Fruit fly (Drosophila melanogaster): ENCODE data around the gene CG17224.

The CG17224 gene

DNA sequence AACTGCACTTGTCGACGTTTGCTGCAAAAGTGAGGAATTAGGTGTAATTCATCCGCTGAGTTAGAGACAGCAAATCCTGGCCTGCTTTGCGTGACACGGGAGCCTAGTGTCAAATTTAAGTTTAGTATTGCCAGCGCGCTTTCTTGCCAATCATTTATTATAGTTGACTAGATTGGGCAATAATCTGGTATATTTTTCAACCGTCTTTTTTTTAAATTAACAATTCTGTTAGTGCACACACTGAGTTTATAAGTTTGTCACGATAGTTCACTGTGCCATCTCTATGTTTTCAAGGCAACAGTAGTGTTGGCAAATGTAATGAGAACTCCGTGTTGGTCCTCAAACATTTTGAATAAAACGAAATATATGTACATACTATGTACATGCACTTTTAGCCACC lies 41.3 kb downstream of the CG17224 start, which contains the start of the genes CG9641 and CG3165 (continued):
- TF ChIP-seq Gug (GFP tag; IDR thresholded peaks at IDR 0.05) (peak; percentile 82), acj6 (GFP tag; optimal IDR thresholded peaks at IDR 0.05) (no peak), vri (GFP tag; optimal IDR thresholded peaks at IDR 0.05) (no peak), Hr39 (GFP tag; optimal IDR thresholded peaks at IDR 0.05) (no peak), Blimp-1 (GFP tag; optimal IDR thresholded peaks at IDR 0.05) (no peak), CG6276 (GFP tag; optimal IDR thresholded peaks at IDR 0.05) (no peak), Ets21C (GFP tag; optimal IDR thresholded peaks at IDR 0.05) (no peak), OdsH (GFP tag; optimal IDR thresholded peaks at IDR 0.05) (no peak), CG8632 (GFP tag; optimal IDR thresholded peaks at IDR 0.05) (no peak), spab (GFP tag; optimal IDR thresholded peaks at IDR 0.05) (no peak), CG11294 (GFP tag; IDR thresholded peaks at IDR 0.05) (peak; percentile 66; the same call in 1 of the 2 replicates)

DNA sequence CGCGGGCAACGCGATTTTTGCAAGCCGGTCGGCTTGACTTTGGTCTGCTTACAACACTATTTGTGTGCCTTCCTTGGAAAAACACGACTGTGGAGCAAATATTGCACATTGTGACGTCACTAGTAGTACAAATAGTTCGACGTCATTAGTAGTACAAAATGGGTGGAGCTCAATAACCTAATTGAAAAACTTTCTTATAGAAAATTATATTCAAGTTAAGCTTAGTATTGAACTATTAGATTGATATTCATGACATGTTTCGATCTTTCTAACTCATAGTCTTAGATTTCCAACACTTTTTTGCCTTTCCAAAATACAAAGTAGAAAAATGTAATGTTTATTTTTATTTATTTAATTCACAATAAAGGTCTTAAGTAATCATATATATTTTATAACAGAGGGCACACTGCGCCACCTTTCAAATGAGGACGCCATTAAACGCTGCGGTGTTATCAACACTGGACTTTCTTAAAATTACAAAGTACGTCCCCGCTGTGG lies 45.6 kb downstream of the CG17224 start, which contains the start of the genes Rrp1 and gammaTub23C:
TSS of gene Rrp1 (minus strand) at position 70 of the 498 bp plus-strand sequence.
TSS of gene gammaTub23C (plus strand) at position 453 of the 498 bp plus-strand sequence.
- TF ChIP-seq CG15336 (GFP tag; IDR thresholded peaks at IDR 0.05): peak; percentile 86
- TF ChIP-seq CG3919 (GFP tag; optimal IDR thresholded peaks at IDR 0.05): peak; percentile 91
- no peak for TF ChIP-seq CG6276 (GFP tag; optimal IDR thresholded peaks at IDR 0.05)
- TF ChIP-seq spab (GFP tag; optimal IDR thresholded peaks at IDR 0.05): peak; percentile 84
- TF ChIP-seq Eip93F (GFP tag; optimal IDR thresholded peaks at IDR 0.05): peak; percentile 54
- peak; percentile 90 for TF ChIP-seq dsx (GFP tag; optimal IDR thresholded peaks at IDR 0.05; ENCODE audit: poor library complexity, severe bottlenecking)
- TF ChIP-seq Hr38 (GFP tag; optimal IDR thresholded peaks at IDR 0.05): no peak
- TF ChIP-seq eg (GFP tag; IDR thresholded peaks at IDR 0.05): peak; percentile 85
- peak; percentile 79 for TF ChIP-seq dac (GFP tag; optimal IDR thresholded peaks at IDR 0.05)
- peak; percentile 89 for TF ChIP-seq lz (GFP tag; optimal IDR thresholded peaks at IDR 0.05)
- TF ChIP-seq cyc (GFP tag; optimal IDR thresholded peaks at IDR 0.05): peak; percentile 88
- TF ChIP-seq CG11294 (GFP tag; IDR thresholded peaks at IDR 0.05): peak; percentile 76
- peak; percentile 90 for TF ChIP-seq CG3032 (tag; optimal IDR thresholded peaks at IDR 0.05)
- TF ChIP-seq fkh (GFP tag; optimal IDR thresholded peaks at IDR 0.05): peak; percentile 92
- peak; percentile 91 for TF ChIP-seq pdm3 (GFP tag; optimal IDR thresholded peaks at IDR 0.05)
- peak; percentile 76 for TF ChIP-seq CG6163 (GFP tag; IDR thresholded peaks at IDR 0.05)
- TF ChIP-seq salr (GFP tag; optimal IDR thresholded peaks at IDR 0.05): peak in 1 of 2 experiments; percentile 53
- peak; percentile 82 for TF ChIP-seq Blimp-1 (GFP tag; optimal IDR thresholded peaks at IDR 0.05)
- TF ChIP-seq CG6808 (GFP tag; optimal IDR thresholded peaks at IDR 0.05): peak; percentile 90
- no peak for TF ChIP-seq CG16779 (tag; optimal IDR thresholded peaks at IDR 0.05)
- TF ChIP-seq vri (GFP tag; optimal IDR thresholded peaks at IDR 0.05): no peak
- TF ChIP-seq Met (GFP tag; optimal IDR thresholded peaks at IDR 0.05): peak; percentile 84
- TF ChIP-seq achi (GFP tag; optimal IDR thresholded peaks at IDR 0.05): peak; percentile 91
- no peak for TF ChIP-seq svp (GFP tag)
- TF ChIP-seq Gug (GFP tag; IDR thresholded peaks at IDR 0.05): peak; percentile 66
- peak; percentile 90 for TF ChIP-seq CG8632 (GFP tag; optimal IDR thresholded peaks at IDR 0.05)
- peak; percentile 68 for TF ChIP-seq CG9139 (GFP tag; optimal IDR thresholded peaks at IDR 0.05)
- TF ChIP-seq acj6 (GFP tag; optimal IDR thresholded peaks at IDR 0.05): peak; percentile 92
- TF ChIP-seq CG6792 (GFP tag; optimal IDR thresholded peaks at IDR 0.05): peak; percentile 89
- peak; percentile 89 for TF ChIP-seq net (GFP tag; optimal IDR thresholded peaks at IDR 0.05)
- peak; percentile 90 for TF ChIP-seq CG31627 (GFP tag; optimal IDR thresholded peaks at IDR 0.05)
- TF ChIP-seq CG10631 (GFP tag; optimal IDR thresholded peaks at IDR 0.05): peak; percentile 94
- TF ChIP-seq Sox14 (GFP tag; optimal IDR thresholded peaks at IDR 0.05): peak; percentile 87
- TF ChIP-seq CG8319 (GFP tag; optimal IDR thresholded peaks at IDR 0.05): peak; percentile 90
- TF ChIP-seq OdsH (GFP tag; optimal IDR thresholded peaks at IDR 0.05): peak; percentile 93
- peak; percentile 84 for TF ChIP-seq Sox102F (GFP tag; optimal IDR thresholded peaks at IDR 0.05)
- TF ChIP-seq fd85E (GFP tag; optimal IDR thresholded peaks at IDR 0.05): no peak
- TF ChIP-seq CG10669 (GFP tag; optimal IDR thresholded peaks at IDR 0.05): peak; percentile 87
- peak; percentile 93 for TF ChIP-seq CG11902 (GFP tag; optimal IDR thresholded peaks at IDR 0.05)
- peak; percentile 78 to 91 for TF ChIP-seq ss (GFP tag; optimal IDR thresholded peaks at IDR 0.05)
- TF ChIP-seq CG4318 (GFP tag; optimal IDR thresholded peaks at IDR 0.05): peak; percentile 89
- peak; percentile 88 for TF ChIP-seq Hr39 (GFP tag; optimal IDR thresholded peaks at IDR 0.05)
- TF ChIP-seq CG34406 (GFP tag; optimal IDR thresholded peaks at IDR 0.05): peak; percentile 90
- peak; percentile 94 for TF ChIP-seq esn (GFP tag; optimal IDR thresholded peaks at IDR 0.05)
- TF ChIP-seq fd59A (GFP tag; optimal IDR thresholded peaks at IDR 0.05): peak; percentile 88
- peak; percentile 82 for TF ChIP-seq Eip75B (GFP tag; optimal IDR thresholded peaks at IDR 0.05)
- peak; percentile 85 for TF ChIP-seq Smox (GFP tag; optimal IDR thresholded peaks at IDR 0.05)

Measured in whole organism, prepupa.